Worm (Caenorhabditis elegans): Measurements from ENCODE around the gene C38D9.2.

The C38D9.2 gene

DNA sequence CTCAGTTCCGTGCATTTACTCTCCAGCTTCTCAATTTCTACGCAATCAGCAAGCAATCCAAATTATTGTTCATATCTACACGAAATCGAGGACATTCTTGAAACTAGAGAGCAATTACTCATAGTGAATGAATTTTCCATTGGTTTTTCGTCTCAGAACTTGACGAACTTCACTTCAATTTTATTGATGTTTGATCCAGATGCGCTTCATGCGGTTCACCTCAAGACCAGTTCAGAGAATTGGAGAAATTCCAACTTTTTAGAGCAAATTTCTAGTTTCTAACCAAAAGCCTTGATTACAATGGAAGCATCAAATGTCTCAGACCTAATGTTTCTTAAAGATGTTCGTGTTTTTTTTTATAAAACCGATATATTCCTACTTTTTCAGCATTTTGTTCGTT, 53.3 kb downstream of the C38D9.2 start, which contains the start of gene Y6G8.8:
Gene Y6G8.8 (plus strand): TSS at position 301 of the 400 bp plus-strand sequence.
- no peak for TF ChIP-seq ztf-23 (GFP tag; IDR thresholded peaks at IDR 0.05)
- TF ChIP-seq klf-2 (GFP tag; conservative IDR thresholded peaks at IDR 0.05) = no peak
- no peak for TF ChIP-seq cog-1 (tag; optimal IDR thresholded peaks at IDR 0.05)
- TF ChIP-seq ztf-29 (GFP tag; IDR thresholded peaks at IDR 0.05) = no peak
- no peak for TF ChIP-seq tab-1 (GFP tag; IDR thresholded peaks at IDR 0.05)
- TF ChIP-seq ref-1 (GFP tag; conservative IDR thresholded peaks at IDR 0.05) = no peak
- no peak for TF ChIP-seq T22C8.4 (GFP tag; IDR thresholded peaks at IDR 0.05)
- no peak for TF ChIP-seq med-1 (GFP tag; optimal IDR thresholded peaks at IDR 0.05; ENCODE audit: insufficient read depth)
- TF ChIP-seq flt-1 (GFP tag; IDR thresholded peaks at IDR 0.05) = no peak
